Worm (Caenorhabditis elegans): ENCODE data around the gene pqn-67.

- TF ChIP-seq tab-1 (GFP tag; IDR thresholded peaks at IDR 0.05): no peak
- no peak for TF ChIP-seq cog-1 (tag; optimal IDR thresholded peaks at IDR 0.05)
- no peak for TF ChIP-seq ztf-23 (GFP tag; IDR thresholded peaks at IDR 0.05)
- no peak for TF ChIP-seq T22C8.4 (GFP tag; IDR thresholded peaks at IDR 0.05)
- TF ChIP-seq flt-1 (GFP tag; IDR thresholded peaks at IDR 0.05): no peak
Observed at ce11 chrV:12941797-12942474, 17.7 kb downstream of the pqn-67 start, which contains the start of gene T16G1.4.
